Comparison of ENCODE assay signal across 2 fruit fly cellular contexts in the genomic region with DNA sequence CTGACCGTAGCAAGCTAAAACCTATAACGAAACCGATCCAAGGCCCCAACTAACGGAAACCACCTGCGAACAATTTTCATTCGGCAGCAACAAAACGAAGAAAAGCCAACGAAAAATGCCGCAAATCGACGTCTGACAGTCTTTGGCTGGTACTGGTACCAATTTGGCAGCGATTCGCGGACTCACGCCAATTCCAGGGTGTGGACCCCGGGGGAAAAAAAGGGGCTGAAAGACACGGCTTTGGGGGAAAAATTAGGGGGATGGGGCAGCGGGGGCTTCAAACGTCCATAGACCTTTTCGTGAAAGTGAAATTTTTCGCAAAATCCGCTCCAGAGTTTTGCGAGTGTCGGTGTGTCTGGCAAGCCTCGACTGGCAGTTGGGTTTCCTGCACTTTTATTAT.
TF ChIP-seq lines count a peak whose summit lies in the region.

No protein-coding gene starts in this region.

TF ChIP-seq in whole organism, prepupa, 60 proteins besides CTCF, POLR2A, EP300 and RAD21:
- 0 out of 2 replicates have a peak, but pooled peaks have one; percentile 14 for TF ChIP-seq CG15336 (GFP tag; IDR thresholded peaks at IDR 0.05; lab: Robert Waterston, UW)
- TF ChIP-seq CG8119 (GFP tag; IDR thresholded peaks at IDR 0.05; lab: Robert Waterston, UW), result peak; percentile 39; the same call in 1 of the 3 replicates
- TF ChIP-seq CG3032 (tag; optimal IDR thresholded peaks at IDR 0.05; lab: Kevin White, UChicago), result no peak
- peak; percentile 56; the same call in 1 of the 3 replicates for TF ChIP-seq eg (GFP tag; IDR thresholded peaks at IDR 0.05; lab: Robert Waterston, UW)

TF ChIP-seq in whole organism, pupa, 21 proteins besides CTCF, POLR2A, EP300 and RAD21:
- TF ChIP-seq rn (GFP tag; IDR thresholded peaks at IDR 0.05; lab: Robert Waterston, UW), result no peak
- TF ChIP-seq Ets98B (GFP tag; IDR thresholded peaks at IDR 0.05; lab: Robert Waterston, UW), result peak; percentile 13; the same call in 1 of the 2 replicates
- no peak for TF ChIP-seq CG34367 (tag; optimal IDR thresholded peaks at IDR 0.05; lab: Kevin White, UChicago)
- no peak for TF ChIP-seq CG14655 (GFP tag; optimal IDR thresholded peaks at IDR 0.05; lab: Kevin White, UChicago)
- TF ChIP-seq CG4496 (GFP tag; IDR thresholded peaks at IDR 0.05; lab: Robert Waterston, UW), result peak; percentile 56; the same call in 1 of the 3 replicates
- TF ChIP-seq fd96Ca (GFP tag; IDR thresholded peaks at IDR 0.05; lab: Robert Waterston, UW), result 0 out of 3 replicates have a peak, but pooled peaks have one; percentile 24
- TF ChIP-seq CG8159 (tag; optimal IDR thresholded peaks at IDR 0.05; lab: Kevin White, UChicago), result no peak
- no peak for TF ChIP-seq Pif1A (GFP tag; optimal IDR thresholded peaks at IDR 0.05; lab: Kevin White, UChicago)
TF ChIP-seq in whole organism, pupa: peak in this region for 3.
